Worm (Caenorhabditis elegans) whole organism, midembryonic: ENCODE data around the gene F56C3.8.
A peak's percentile ranks its signal among the peaks of the same experiment; 100 is the strongest.

Experiments
- T22C8.4 ChIP-seq: fragments of 200-800 bp; sonication (Bioruptor generic); IDR thresholded peaks from 2 replicates; pipeline ENCODE4 v1.3.6; 2022; ENCODE audit warnings: missing genetic modification characterization, missing compliant biosample characterization
- cog-1 ChIP-seq: sonication (generic microtip); optimal IDR thresholded peaks from 2 replicates; lab custom pipeline; 2016; ENCODE audit warnings: missing genetic modification characterization, missing compliant biosample characterization
- flt-1 ChIP-seq: fragments of 200-800 bp; sonication (Bioruptor generic); IDR thresholded peaks from 2 replicates; pipeline ENCODE4 v1.3.6; 2022; ENCODE audit warnings: missing genetic modification characterization, missing compliant biosample characterization
- klf-2 ChIP-seq: fragments of 200-800 bp; sonication (Bioruptor generic); conservative IDR thresholded peaks from 2 replicates; pipeline ENCODE4 v1.3.6; 2022; ENCODE audit warnings: missing genetic modification reagents, missing genetic modification characterization, missing compliant biosample characterization
- med-1 ChIP-seq: sonication (generic microtip); optimal IDR thresholded peaks from 2 replicates; lab custom pipeline; 2017; ENCODE audit warnings: missing genetic modification characterization, mild to moderate bottlenecking, missing compliant biosample characterization, antibody characterized with exemption, missing genetic modification reagents; ENCODE audit not compliant: insufficient read depth
- ref-1 ChIP-seq: fragments of 200-800 bp; sonication (Bioruptor generic); conservative IDR thresholded peaks from 2 replicates; pipeline ENCODE4 v1.3.6; 2022; ENCODE audit warnings: missing genetic modification reagents, missing genetic modification characterization, missing compliant biosample characterization
- tab-1 ChIP-seq: fragments of 200-800 bp; sonication (Bioruptor generic); IDR thresholded peaks from 2 replicates; pipeline ENCODE4 v1.3.6; 2022; ENCODE audit warnings: missing genetic modification characterization, missing compliant biosample characterization
- ztf-23 ChIP-seq: fragments of 200-800 bp; sonication (Bioruptor generic); IDR thresholded peaks from 2 replicates; pipeline ENCODE4 v1.3.6; 2022; ENCODE audit warnings: missing genetic modification reagents, missing genetic modification characterization, missing compliant biosample characterization
- ztf-29 ChIP-seq: fragments of 200-800 bp; sonication (Bioruptor generic); IDR thresholded peaks from 2 replicates; pipeline ENCODE4 v1.3.6; 2022; ENCODE audit warnings: missing genetic modification reagents, missing genetic modification characterization, missing compliant biosample characterization

The F56C3.8 gene

ce11 chrX:1381565-1381964, 2.9 kb downstream of the F56C3.8 start, which contains the start of gene F56C3.10:
TSS of gene F56C3.10 (minus strand) at chrX:1381665.
- no peak for TF ChIP-seq T22C8.4
- TF ChIP-seq tab-1: no peak
- TF ChIP-seq ztf-23 (GFP tag; lab: Robert Waterston, UW): no peak
- TF ChIP-seq cog-1 (tag; lab: Kevin White, UChicago): no peak
- no peak for TF ChIP-seq flt-1 (GFP tag; lab: Robert Waterston, UW)
- TF ChIP-seq klf-2: no peak
- TF ChIP-seq med-1 (GFP tag; lab: Kevin White, UChicago): no peak
- no peak for TF ChIP-seq ref-1 (GFP tag; lab: Robert Waterston, UW)
- no peak for TF ChIP-seq ztf-29 (GFP tag; lab: Robert Waterston, UW)

DNA sequence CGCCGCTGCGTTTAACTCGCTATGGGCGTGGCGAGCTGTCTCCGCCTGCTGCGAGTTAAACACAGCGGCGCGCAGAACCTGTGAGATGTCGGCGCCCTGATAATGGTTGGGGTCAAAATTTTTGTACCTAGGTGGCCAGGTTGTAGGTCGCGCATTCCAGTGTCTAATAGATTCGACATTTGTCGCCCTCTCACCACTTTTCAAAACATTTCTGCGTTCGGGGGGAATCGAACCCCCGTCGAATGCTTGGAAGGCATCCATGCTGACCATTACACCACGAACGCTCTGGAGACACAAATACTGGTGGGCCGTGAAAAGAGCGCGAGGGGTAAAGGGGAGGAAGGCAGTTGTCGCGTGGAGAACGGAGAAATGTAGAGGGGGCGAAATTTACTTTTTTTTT, 5.0 kb downstream of the F56C3.8 start:
- TF ChIP-seq ztf-23 (GFP tag; lab: Robert Waterston, UW) (peak; percentile 93), tab-1 (peak; percentile 94), T22C8.4 (peak; percentile 91), ref-1 (GFP tag; lab: Robert Waterston, UW) (peak; percentile 86), ztf-29 (GFP tag; lab: Robert Waterston, UW) (peak; percentile 91), cog-1 (tag; lab: Kevin White, UChicago) (peak; percentile 81), klf-2 (peak; percentile 92), flt-1 (GFP tag; lab: Robert Waterston, UW) (peak; percentile 94), med-1 (GFP tag; lab: Kevin White, UChicago) (peak; percentile 59)

- peak; percentile 98 for TF ChIP-seq flt-1 (GFP tag; lab: Robert Waterston, UW)
- peak; percentile 83 for TF ChIP-seq tab-1
- 0 out of 2 replicates have a peak, but pooled peaks have one; percentile 29 for TF ChIP-seq T22C8.4
- TF ChIP-seq klf-2: 0 out of 2 replicates have a peak, but pooled peaks have one; percentile 26
- 0 out of 2 replicates have a peak, but pooled peaks have one; percentile 51 for TF ChIP-seq ztf-23 (GFP tag; lab: Robert Waterston, UW)
- peak; percentile 75 for TF ChIP-seq ref-1 (GFP tag; lab: Robert Waterston, UW)
Measured at ce11 chrX:1375071-1375470, 9.4 kb downstream of the F56C3.8 start.

- TF ChIP-seq T22C8.4 (no peak), ztf-23 (GFP tag; lab: Robert Waterston, UW) (no peak), cog-1 (tag; lab: Kevin White, UChicago) (no peak), tab-1 (no peak), ref-1 (GFP tag; lab: Robert Waterston, UW) (no peak), klf-2 (no peak), ztf-29 (GFP tag; lab: Robert Waterston, UW) (no peak), med-1 (GFP tag; lab: Kevin White, UChicago) (no peak), flt-1 (GFP tag; lab: Robert Waterston, UW) (no peak)
Measured at ce11 chrX:1372464-1372863, 12.0 kb downstream of the F56C3.8 start.

ce11 chrX:1371688-1372087, 12.8 kb downstream of the F56C3.8 start, which contains the start of gene fbxa-190:
TSS of gene fbxa-190 (plus strand) at chrX:1372012.
- TF ChIP-seq T22C8.4 (no peak), ref-1 (GFP tag; lab: Robert Waterston, UW) (no peak), ztf-29 (GFP tag; lab: Robert Waterston, UW) (no peak), med-1 (GFP tag; lab: Kevin White, UChicago) (no peak), klf-2 (no peak), tab-1 (no peak), flt-1 (GFP tag; lab: Robert Waterston, UW) (no peak), cog-1 (tag; lab: Kevin White, UChicago) (no peak), ztf-23 (GFP tag; lab: Robert Waterston, UW) (no peak)

- TF ChIP-seq T22C8.4 (no peak), ztf-23 (GFP tag; lab: Robert Waterston, UW) (no peak), ref-1 (GFP tag; lab: Robert Waterston, UW) (no peak), flt-1 (GFP tag; lab: Robert Waterston, UW) (no peak), tab-1 (no peak), cog-1 (tag; lab: Kevin White, UChicago) (no peak), klf-2 (no peak), ztf-29 (GFP tag; lab: Robert Waterston, UW) (no peak), med-1 (GFP tag; lab: Kevin White, UChicago) (no peak)
Measured at ce11 chrX:1370736-1371281, 13.6 kb downstream of the F56C3.8 start, which contains the start of gene F56C3.7. TSS of gene F56C3.7 (minus strand) at chrX:1370786.

DNA sequence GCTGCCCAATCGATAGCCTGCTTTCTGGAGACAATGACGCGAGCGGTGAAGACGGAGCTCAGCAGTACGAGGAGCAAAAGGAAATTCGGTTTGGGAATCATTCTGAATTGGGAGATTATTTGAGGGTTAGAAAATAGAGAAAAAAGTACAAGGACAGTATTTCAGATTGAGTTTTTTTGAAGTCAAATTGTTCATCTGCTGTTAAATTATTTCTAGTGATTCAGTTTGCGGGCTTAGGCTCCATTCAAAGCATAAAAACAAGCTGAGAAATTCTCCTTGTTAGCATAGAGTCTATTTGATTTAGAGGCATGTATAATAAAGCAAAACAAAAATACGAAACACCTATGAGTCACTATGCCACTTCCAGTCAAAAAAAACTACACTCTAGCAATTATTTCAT, 17.0 kb downstream of the F56C3.8 start, which contains the start of gene dgn-2:
TSS of gene dgn-2 (minus strand) at position 101 of the 400 bp plus-strand sequence.
- no peak for TF ChIP-seq flt-1 (GFP tag; lab: Robert Waterston, UW)
- TF ChIP-seq med-1 (GFP tag; lab: Kevin White, UChicago): no peak
- no peak for TF ChIP-seq ztf-29 (GFP tag; lab: Robert Waterston, UW)
- TF ChIP-seq cog-1 (tag; lab: Kevin White, UChicago): no peak
- no peak for TF ChIP-seq klf-2
- TF ChIP-seq ref-1 (GFP tag; lab: Robert Waterston, UW): no peak
- no peak for TF ChIP-seq T22C8.4
- TF ChIP-seq tab-1: no peak
- TF ChIP-seq ztf-23 (GFP tag; lab: Robert Waterston, UW): no peak

DNA sequence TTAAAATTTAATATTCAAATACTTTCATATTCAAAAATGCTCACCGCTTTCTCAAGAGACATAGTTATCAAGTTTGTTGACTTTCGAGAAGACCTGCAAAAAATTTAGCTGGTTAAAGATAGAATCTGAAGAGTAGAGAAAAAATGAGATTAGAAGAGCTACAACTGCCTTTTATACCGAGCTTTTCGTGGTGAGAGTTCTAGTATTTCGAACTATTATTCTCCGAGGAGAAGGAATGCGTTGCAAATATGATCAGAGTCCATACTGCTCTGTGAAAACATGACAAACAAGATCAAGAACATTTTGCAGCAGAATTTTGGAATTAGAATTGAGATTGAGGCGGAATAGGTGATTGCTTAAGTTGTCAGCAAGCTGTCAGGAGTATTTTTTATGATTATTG, 23.8 kb downstream of the F56C3.8 start, which contains the start of gene F56C3.4:
TSS of gene F56C3.4 (minus strand) at position 101 of the 400 bp plus-strand sequence.
- TF ChIP-seq ztf-29 (GFP tag; lab: Robert Waterston, UW) (no peak), klf-2 (no peak), cog-1 (tag; lab: Kevin White, UChicago) (no peak)

- TF ChIP-seq ztf-23 (GFP tag; lab: Robert Waterston, UW): no peak
- no peak for TF ChIP-seq tab-1
- TF ChIP-seq T22C8.4: no peak
- TF ChIP-seq ztf-29 (GFP tag; lab: Robert Waterston, UW): no peak
- TF ChIP-seq flt-1 (GFP tag; lab: Robert Waterston, UW): no peak
- no peak for TF ChIP-seq klf-2
- no peak for TF ChIP-seq cog-1 (tag; lab: Kevin White, UChicago)
- TF ChIP-seq ref-1 (GFP tag; lab: Robert Waterston, UW): no peak
- TF ChIP-seq med-1 (GFP tag; lab: Kevin White, UChicago): no peak
Measured at ce11 chrX:1358295-1358694, 26.1 kb downstream of the F56C3.8 start, which contains the start of gene F56C3.3. TSS of gene F56C3.3 (minus strand) at chrX:1358395.
